Fruit fly (Drosophila melanogaster): Measurements from ENCODE around the gene CG34429.

Gene CG34429

DNA sequence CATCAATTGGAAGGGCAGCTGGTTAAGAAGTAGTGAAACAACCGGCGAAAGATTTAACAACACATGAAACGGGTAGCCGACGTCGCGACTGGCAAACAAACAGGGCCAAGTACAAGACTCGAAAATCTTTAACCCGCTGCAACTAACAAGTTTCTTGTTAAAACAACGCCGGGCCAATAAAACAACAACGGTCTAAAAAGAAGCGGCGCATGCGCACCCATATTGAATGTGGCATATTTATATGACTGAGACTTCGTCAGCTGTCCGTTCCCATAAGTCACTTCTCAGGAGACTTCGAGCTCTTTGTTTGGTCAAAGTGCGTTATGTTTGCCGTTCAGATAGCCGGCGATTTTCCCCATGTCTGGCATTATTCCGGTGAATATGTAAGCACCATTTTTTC, 48.6 kb downstream of the CG34429 start:
- no peak for TF ChIP-seq noc (tag; optimal IDR thresholded peaks at IDR 0.05)

Measured in whole organism, larva.